Fruit fly (Drosophila melanogaster): ENCODE results near the gene Vps33B.

Gene Vps33B

DNA sequence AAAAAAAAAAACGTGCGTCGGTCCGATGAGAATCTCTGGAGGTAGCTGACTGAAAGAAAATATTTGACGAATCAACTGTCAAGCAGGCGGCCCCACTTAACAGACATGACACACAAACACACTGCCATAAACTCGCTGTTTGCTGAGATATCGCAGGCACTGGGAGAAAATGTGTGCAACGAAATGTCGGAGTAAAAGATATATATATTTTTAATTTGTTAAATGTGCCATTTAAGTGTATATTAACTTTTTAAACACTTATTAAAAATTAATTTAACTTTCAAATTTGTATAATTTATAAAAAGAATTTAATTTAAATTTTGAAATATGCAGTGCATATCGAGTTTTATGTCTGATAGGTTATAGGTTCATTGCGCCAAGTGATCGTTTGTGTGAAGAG lies 15.8 kb downstream of the Vps33B start (continued):
- TF ChIP-seq yki (optimal IDR thresholded peaks at IDR 0.05) (no peak), CG17359 (tag; optimal IDR thresholded peaks at IDR 0.05) (peak; percentile 76), wdn (GFP tag; IDR thresholded peaks at IDR 0.05) (no peak; the same call in 1 of the 2 replicates), CG34376 (GFP tag; optimal IDR thresholded peaks at IDR 0.05) (no peak), vvl (GFP tag; IDR thresholded peaks at IDR 0.05) (peak; percentile 71), Hmr (GFP tag; optimal IDR thresholded peaks at IDR 0.05) (no peak), CG31365 (tag; optimal IDR thresholded peaks at IDR 0.05) (no peak), CG8765 (GFP tag; IDR thresholded peaks at IDR 0.05) (no peak), Dbx (GFP tag; IDR thresholded peaks at IDR 0.05) (no peak), zen2 (GFP tag; IDR thresholded peaks at IDR 0.05; ENCODE audit: partially characterized antibody) (no peak), CG14667 (GFP tag; IDR thresholded peaks at IDR 0.05) (no peak), dm (GFP tag; optimal IDR thresholded peaks at IDR 0.05) (no peak), CG10462 (GFP tag; optimal IDR thresholded peaks at IDR 0.05) (peak; percentile 19), kay (GFP tag; optimal IDR thresholded peaks at IDR 0.05) (peak; percentile 13), lab (GFP tag; optimal IDR thresholded peaks at IDR 0.05) (peak; percentile 72), CG17912 (GFP tag; optimal IDR thresholded peaks at IDR 0.05) (no peak), Nf-YB (GFP tag; optimal IDR thresholded peaks at IDR 0.05) (peak; percentile 22), p53 (GFP tag; optimal IDR thresholded peaks at IDR 0.05) (no peak), Meics (GFP tag; optimal IDR thresholded peaks at IDR 0.05) (peak; percentile 28), CG16813 (GFP tag; IDR thresholded peaks at IDR 0.05; ENCODE audit: partially characterized antibody) (no peak), CG6813 (GFP tag; optimal IDR thresholded peaks at IDR 0.05) (no peak), ERR (GFP tag; optimal IDR thresholded peaks at IDR 0.05) (no peak), ara (GFP tag; IDR thresholded peaks at IDR 0.05) (peak; percentile 61; the same call in 1 of the 2 replicates), lov (optimal IDR thresholded peaks at IDR 0.05) (no peak), lov (GFP tag; IDR thresholded peaks at IDR 0.05) (no peak), klu (GFP tag; IDR thresholded peaks at IDR 0.05) (0 out of 2 replicates have a peak, but pooled peaks have one; percentile 26), CG7745 (tag; optimal IDR thresholded peaks at IDR 0.05) (no peak), CG43689 (GFP tag; IDR thresholded peaks at IDR 0.05) (0 out of 2 replicates have a peak, but pooled peaks have one; percentile 54), Ssrp (tag; optimal IDR thresholded peaks at IDR 0.05) (peak; percentile 61), CG32532 (GFP tag; IDR thresholded peaks at IDR 0.05) (peak; percentile 73; the same call in 1 of the 2 replicates), CG4360 (GFP tag; IDR thresholded peaks at IDR 0.05) (no peak), D (optimal IDR thresholded peaks at IDR 0.05) (no peak), D (GFP tag; optimal IDR thresholded peaks at IDR 0.05) (peak; percentile 57), Elba2 (GFP tag; optimal IDR thresholded peaks at IDR 0.05) (no peak), so (GFP tag; IDR thresholded peaks at IDR 0.05) (peak; percentile 54; the same call in 1 of the 3 replicates), wek (GFP tag; optimal IDR thresholded peaks at IDR 0.05) (peak; percentile 6), CG7372 (GFP tag; IDR thresholded peaks at IDR 0.05) (0 out of 2 replicates have a peak, but pooled peaks have one; percentile 9), CG13287 (GFP tag; IDR thresholded peaks at IDR 0.05; ENCODE audit: partially characterized antibody) (no peak), HLH4C (GFP tag; IDR thresholded peaks at IDR 0.05; ENCODE audit: partially characterized antibody) (no peak), CG2712 (tag; optimal IDR thresholded peaks at IDR 0.05) (peak; percentile 85), pros (GFP tag; optimal IDR thresholded peaks at IDR 0.05) (no peak), CG10979 (tag; optimal IDR thresholded peaks at IDR 0.05) (peak; percentile 67), bsh (GFP tag; optimal IDR thresholded peaks at IDR 0.05) (peak in 1 of 2 experiments; percentile 68), CG4328 (GFP tag; optimal IDR thresholded peaks at IDR 0.05) (peak; percentile 24), usp (GFP tag; optimal IDR thresholded peaks at IDR 0.05) (no peak), CG4404 (GFP tag; IDR thresholded peaks at IDR 0.05) (no peak), zf30C (GFP tag; optimal IDR thresholded peaks at IDR 0.05) (peak; percentile 62), Fer1 (GFP tag; optimal IDR thresholded peaks at IDR 0.05) (peak; percentile 60), CG7271 (tag; optimal IDR thresholded peaks at IDR 0.05) (peak; percentile 21), unc-4 (GFP tag; IDR thresholded peaks at IDR 0.05; ENCODE audit: partially characterized antibody) (no peak), CG30431 (GFP tag; optimal IDR thresholded peaks at IDR 0.05) (no peak)
